Worm (Caenorhabditis elegans): ENCODE data around the gene Y77E11A.12.

Y77E11A.12 gene

DNA sequence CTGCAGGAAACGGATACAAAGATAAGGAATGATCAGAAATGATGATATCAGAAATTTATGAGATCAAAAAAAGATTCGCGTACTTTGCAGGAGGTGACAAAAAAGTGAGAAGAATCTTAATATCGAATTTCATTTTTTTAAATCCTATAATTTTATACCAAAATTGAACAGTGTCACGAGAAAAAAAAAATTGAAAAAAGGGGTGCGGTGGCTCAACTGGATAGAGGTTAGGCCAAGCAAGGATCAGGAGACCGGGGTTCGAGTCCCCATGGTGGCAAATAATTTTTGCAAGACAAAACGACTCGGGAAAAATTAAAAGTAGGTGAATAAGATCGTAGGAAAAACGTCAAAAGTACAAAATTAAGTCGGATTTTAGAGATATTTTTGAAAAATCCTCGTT lies 4.5 kb downstream of the Y77E11A.12 start:
- TF ChIP-seq snpc-4 (tag; optimal IDR thresholded peaks at IDR 0.05) (no peak), skn-1 (tag; optimal IDR thresholded peaks at IDR 0.05) (no peak)

DNA sequence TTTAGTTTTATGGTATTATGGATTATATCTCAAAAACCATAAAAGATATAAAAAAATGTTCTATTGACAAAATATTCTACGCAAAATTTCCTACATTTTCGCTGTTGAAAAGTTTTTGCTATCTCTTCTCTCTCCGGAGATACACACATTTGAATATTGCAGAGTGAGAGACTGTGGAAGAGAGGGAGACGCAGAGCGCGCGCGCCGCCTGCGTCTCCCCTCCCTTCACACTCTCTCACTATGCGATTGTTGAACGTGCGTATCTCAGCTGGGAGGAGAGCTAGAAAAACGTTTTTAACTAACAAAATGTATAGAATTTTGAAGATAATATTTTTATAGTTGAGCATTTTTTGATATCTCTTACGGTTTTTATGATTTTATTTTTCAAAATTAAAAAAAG lies 5.8 kb downstream of the Y77E11A.12 start:
- TF ChIP-seq unc-39 (tag; optimal IDR thresholded peaks at IDR 0.05) (no peak), nhr-12 (tag; optimal IDR thresholded peaks at IDR 0.05) (no peak), nhr-23 (tag; optimal IDR thresholded peaks at IDR 0.05) (no peak), peb-1 (tag; optimal IDR thresholded peaks at IDR 0.05) (no peak), ama-1 (optimal IDR thresholded peaks at IDR 0.05) (no peak), mab-5 (tag; optimal IDR thresholded peaks at IDR 0.05) (no peak), lin-39 (tag; optimal IDR thresholded peaks at IDR 0.05) (no peak), ceh-82 (tag; optimal IDR thresholded peaks at IDR 0.05) (no peak), ZK546.5 (tag; optimal IDR thresholded peaks at IDR 0.05) (no peak), alr-1 (tag; optimal IDR thresholded peaks at IDR 0.05) (no peak), sma-3 (GFP tag; optimal IDR thresholded peaks at IDR 0.05) (no peak), unc-62 (GFP tag; optimal IDR thresholded peaks at IDR 0.05) (no peak), skn-1 (tag; optimal IDR thresholded peaks at IDR 0.05) (no peak), ztf-4 (tag; optimal IDR thresholded peaks at IDR 0.05) (no peak), nhr-11 (tag; optimal IDR thresholded peaks at IDR 0.05) (no peak), egl-27 (tag; optimal IDR thresholded peaks at IDR 0.05) (no peak), nhr-129 (tag; optimal IDR thresholded peaks at IDR 0.05) (no peak), elt-3 (tag; optimal IDR thresholded peaks at IDR 0.05) (no peak)

DNA sequence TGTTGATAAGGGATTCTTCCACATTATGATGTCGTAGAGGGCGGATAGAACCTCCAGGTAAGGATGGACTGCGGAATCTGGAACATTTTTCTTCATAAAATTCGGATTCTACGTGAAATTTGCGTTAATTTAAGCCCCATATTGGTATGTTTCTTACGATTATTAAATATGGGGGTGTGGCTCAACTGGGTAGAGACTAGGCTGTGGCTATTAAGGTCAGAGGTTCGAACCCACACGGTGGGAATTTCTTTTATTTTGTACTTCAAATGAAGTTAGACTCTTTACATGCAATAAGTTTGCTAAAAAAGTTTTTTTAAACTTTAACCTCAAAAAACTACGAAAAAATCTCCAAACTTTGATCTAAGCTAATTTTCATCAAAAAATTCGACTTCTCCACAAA lies 9.4 kb downstream of the Y77E11A.12 start:
- no peak for TF ChIP-seq skn-1 (tag; optimal IDR thresholded peaks at IDR 0.05)
- no peak for TF ChIP-seq zag-1 (tag; optimal IDR thresholded peaks at IDR 0.05)
- TF ChIP-seq ztf-4 (tag; optimal IDR thresholded peaks at IDR 0.05): no peak
- TF ChIP-seq nhr-21 (tag; optimal IDR thresholded peaks at IDR 0.05): no peak
- no peak for TF ChIP-seq sma-9 (GFP tag; optimal IDR thresholded peaks at IDR 0.05)
- TF ChIP-seq sma-9 (tag; optimal IDR thresholded peaks at IDR 0.05): no peak
- TF ChIP-seq nhr-129 (tag; optimal IDR thresholded peaks at IDR 0.05): no peak
- no peak for TF ChIP-seq sma-3 (GFP tag; optimal IDR thresholded peaks at IDR 0.05)
- no peak for TF ChIP-seq unc-55 (GFP tag; optimal IDR thresholded peaks at IDR 0.05)
- TF ChIP-seq nhr-25 (tag; optimal IDR thresholded peaks at IDR 0.05): no peak
- no peak for TF ChIP-seq mab-5 (tag; optimal IDR thresholded peaks at IDR 0.05)
- TF ChIP-seq fos-1 (tag; optimal IDR thresholded peaks at IDR 0.05): no peak
- no peak for TF ChIP-seq blmp-1 (tag; optimal IDR thresholded peaks at IDR 0.05; ENCODE audit: insufficient read depth)
- TF ChIP-seq peb-1 (tag; optimal IDR thresholded peaks at IDR 0.05): no peak
- no peak for TF ChIP-seq mdl-1 (tag; optimal IDR thresholded peaks at IDR 0.05)

DNA sequence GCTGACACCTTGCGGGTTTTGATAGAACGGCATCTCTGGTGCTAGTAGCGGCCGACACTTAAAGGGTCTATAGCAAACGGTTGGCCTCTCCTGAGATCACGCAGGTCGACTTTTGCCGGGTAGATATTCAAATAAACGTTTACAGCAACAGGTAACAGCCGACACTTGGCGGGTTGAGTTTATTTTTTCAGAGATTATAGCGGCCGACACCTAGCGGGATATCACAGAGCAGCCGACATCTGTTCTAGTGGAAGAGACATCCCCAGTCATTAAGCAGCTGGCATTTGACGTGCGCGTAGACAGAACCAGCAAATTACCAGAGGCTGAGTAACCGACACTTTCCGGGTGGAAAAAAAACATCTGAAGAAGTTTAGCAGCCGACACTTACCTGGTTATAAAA lies 13.4 kb downstream of the Y77E11A.12 start:
- TF ChIP-seq peb-1 (tag; optimal IDR thresholded peaks at IDR 0.05) (no peak), sma-3 (GFP tag; optimal IDR thresholded peaks at IDR 0.05) (no peak), ceh-16 (tag; optimal IDR thresholded peaks at IDR 0.05) (no peak), sem-4 (tag; optimal IDR thresholded peaks at IDR 0.05) (no peak), ztf-4 (tag; optimal IDR thresholded peaks at IDR 0.05) (no peak), nhr-12 (tag; optimal IDR thresholded peaks at IDR 0.05) (no peak), gmeb-1 (tag; optimal IDR thresholded peaks at IDR 0.05) (no peak), Y55F3AM.14 (GFP tag; optimal IDR thresholded peaks at IDR 0.05) (no peak), lin-11 (tag; optimal IDR thresholded peaks at IDR 0.05) (no peak), nhr-10 (tag; optimal IDR thresholded peaks at IDR 0.05) (no peak), nhr-129 (tag; optimal IDR thresholded peaks at IDR 0.05) (no peak), R02D3.7 (tag; optimal IDR thresholded peaks at IDR 0.05) (no peak), nhr-11 (tag; optimal IDR thresholded peaks at IDR 0.05) (no peak), fos-1 (tag; optimal IDR thresholded peaks at IDR 0.05) (no peak), crh-2 (tag; optimal IDR thresholded peaks at IDR 0.05) (no peak), F13H6.1 (tag; optimal IDR thresholded peaks at IDR 0.05) (no peak)

DNA sequence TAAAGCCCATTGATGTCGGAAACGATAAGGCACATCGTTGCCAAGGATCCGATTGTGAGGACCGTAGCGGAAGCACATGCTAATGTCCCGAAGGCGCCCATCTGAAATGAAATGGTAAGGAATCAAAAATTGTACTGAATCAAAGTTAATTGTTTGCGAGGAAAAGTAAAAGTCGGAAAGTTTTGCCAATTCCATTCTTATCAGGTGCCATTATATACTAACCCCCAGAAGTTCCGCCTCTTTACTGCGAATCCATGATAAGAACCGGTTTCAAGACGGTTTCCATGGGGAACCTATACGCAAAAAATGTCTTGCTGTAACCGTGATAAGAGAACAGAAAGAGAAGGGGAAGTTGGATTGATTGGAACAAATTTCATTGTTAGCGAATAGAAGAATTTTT lies 14.2 kb downstream of the Y77E11A.12 start, which contains the start of gene col-106:
Gene col-106, minus strand, starts transcription at position 101 of the 400 bp plus-strand sequence.
- no peak for TF ChIP-seq Y55F3AM.14 (GFP tag; optimal IDR thresholded peaks at IDR 0.05)
- no peak for TF ChIP-seq unc-39 (tag; optimal IDR thresholded peaks at IDR 0.05)
- no peak for TF ChIP-seq nhr-23 (tag; optimal IDR thresholded peaks at IDR 0.05)
- no peak for TF ChIP-seq nhr-77 (tag; optimal IDR thresholded peaks at IDR 0.05)
- no peak for TF ChIP-seq mab-5 (tag; optimal IDR thresholded peaks at IDR 0.05)
- no peak for TF ChIP-seq mdl-1 (tag; optimal IDR thresholded peaks at IDR 0.05)
- TF ChIP-seq skn-1 (tag; optimal IDR thresholded peaks at IDR 0.05): no peak
- no peak for TF ChIP-seq lin-39 (tag; optimal IDR thresholded peaks at IDR 0.05)
- no peak for TF ChIP-seq zag-1 (tag; optimal IDR thresholded peaks at IDR 0.05)
- no peak for TF ChIP-seq ztf-4 (tag; optimal IDR thresholded peaks at IDR 0.05)
